Worm (Caenorhabditis elegans): ENCODE measurements around the gene srj-13.

The srj-13 gene

DNA sequence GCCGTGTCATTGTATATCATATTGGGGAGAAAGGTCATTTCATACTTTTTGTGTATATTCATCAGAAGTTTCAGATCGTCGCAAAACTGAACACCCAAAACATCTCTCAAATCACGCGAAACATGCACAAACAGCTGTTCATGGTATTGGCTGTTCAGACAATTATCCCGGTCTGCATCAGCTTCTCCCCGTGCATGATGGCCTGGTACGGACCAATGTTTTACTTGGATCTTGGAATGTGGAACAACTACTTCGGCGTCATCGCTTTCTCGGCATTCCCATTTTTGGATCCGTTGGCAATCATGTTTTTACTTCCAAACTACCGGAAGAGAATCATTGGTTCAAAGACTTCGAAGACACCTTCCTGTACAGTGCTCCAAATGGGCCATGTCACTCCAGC, 1.0 kb downstream of the srj-13 start:
- no peak for TF ChIP-seq tab-1 (GFP tag; IDR thresholded peaks at IDR 0.05)
- no peak for TF ChIP-seq cog-1 (tag; optimal IDR thresholded peaks at IDR 0.05)
- TF ChIP-seq med-1 (GFP tag; optimal IDR thresholded peaks at IDR 0.05; ENCODE audit: insufficient read depth) = no peak
- TF ChIP-seq ztf-29 (GFP tag; IDR thresholded peaks at IDR 0.05) = no peak
- TF ChIP-seq flt-1 (GFP tag; IDR thresholded peaks at IDR 0.05) = no peak
- TF ChIP-seq ref-1 (GFP tag; conservative IDR thresholded peaks at IDR 0.05) = no peak
- no peak for TF ChIP-seq T22C8.4 (GFP tag; IDR thresholded peaks at IDR 0.05)

DNA sequence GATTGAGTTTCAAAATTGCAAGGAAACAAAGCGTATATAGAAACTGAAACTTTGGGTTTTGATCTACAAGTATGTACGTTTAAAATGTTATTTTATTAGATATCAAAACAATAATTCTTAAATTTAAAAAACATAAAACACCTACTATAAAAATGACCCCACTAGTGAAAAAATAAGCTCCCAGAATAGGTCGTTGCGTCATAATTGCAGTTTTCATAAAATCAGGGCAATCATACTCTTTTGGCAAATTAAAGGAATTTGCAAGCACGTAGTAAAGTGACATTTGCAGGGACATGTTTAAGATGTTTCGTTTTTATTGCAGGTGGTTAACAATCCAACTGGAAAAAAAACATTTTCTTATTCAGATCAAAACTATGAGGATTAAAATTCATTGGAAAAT, 6.1 kb downstream of the srj-13 start, which contains the start of gene srt-6:
TSS of gene srt-6 (minus strand) at position 295 of the 400 bp plus-strand sequence.
- TF ChIP-seq ref-1 (GFP tag; conservative IDR thresholded peaks at IDR 0.05) = no peak
- no peak for TF ChIP-seq flt-1 (GFP tag; IDR thresholded peaks at IDR 0.05)
- TF ChIP-seq med-1 (GFP tag; optimal IDR thresholded peaks at IDR 0.05; ENCODE audit: insufficient read depth) = no peak
- no peak for TF ChIP-seq cog-1 (tag; optimal IDR thresholded peaks at IDR 0.05)
- TF ChIP-seq ztf-23 (GFP tag; IDR thresholded peaks at IDR 0.05) = no peak
- no peak for TF ChIP-seq tab-1 (GFP tag; IDR thresholded peaks at IDR 0.05)
- TF ChIP-seq ztf-29 (GFP tag; IDR thresholded peaks at IDR 0.05) = no peak

DNA sequence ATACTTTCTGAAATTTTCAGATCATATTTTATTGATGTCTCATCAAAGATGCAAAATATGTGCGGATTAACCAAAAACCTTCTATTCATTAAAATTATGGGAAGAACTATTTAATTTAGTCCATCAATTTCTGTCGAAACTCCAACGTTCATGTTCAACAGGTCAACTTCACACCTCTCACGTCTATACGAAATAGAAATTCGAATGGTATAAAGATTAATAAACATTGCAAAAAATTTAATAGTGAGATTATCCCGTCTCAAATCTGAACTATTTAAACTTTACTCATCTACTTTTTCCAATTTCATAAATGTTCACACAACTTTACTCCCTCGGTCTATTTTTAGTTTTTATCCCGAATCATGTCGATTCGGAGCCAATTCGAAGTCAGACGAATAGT, 7.1 kb downstream of the srj-13 start, which contains the start of gene R13D7.2:
TSS of gene R13D7.2 (plus strand) at position 301 of the 400 bp plus-strand sequence.
- TF ChIP-seq klf-2 (GFP tag; conservative IDR thresholded peaks at IDR 0.05) (no peak), ztf-29 (GFP tag; IDR thresholded peaks at IDR 0.05) (no peak), med-1 (GFP tag; optimal IDR thresholded peaks at IDR 0.05; ENCODE audit: insufficient read depth) (no peak)

DNA sequence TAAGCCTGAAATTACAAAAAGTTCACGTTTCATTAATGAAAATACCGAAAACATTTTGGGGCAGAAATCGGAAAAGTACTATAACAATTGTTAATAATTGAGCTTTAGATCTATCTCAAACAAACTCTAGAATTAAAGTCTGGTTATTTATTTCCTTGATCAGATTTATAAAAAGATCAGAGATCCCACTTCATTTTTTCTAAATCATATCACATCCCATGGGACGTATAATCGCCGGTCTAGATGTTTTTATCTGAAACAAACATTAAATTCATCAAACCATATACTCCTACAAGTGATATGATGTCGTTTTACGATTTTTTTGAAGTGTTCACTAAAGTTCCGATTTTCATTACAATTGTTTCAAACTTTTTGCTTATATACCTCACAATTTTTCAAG, 9.2 kb downstream of the srj-13 start, which contains the start of gene str-41:
TSS of gene str-41 (plus strand) at position 301 of the 400 bp plus-strand sequence.
- no peak for TF ChIP-seq med-1 (GFP tag; optimal IDR thresholded peaks at IDR 0.05; ENCODE audit: insufficient read depth)
- no peak for TF ChIP-seq klf-2 (GFP tag; conservative IDR thresholded peaks at IDR 0.05)
- TF ChIP-seq T22C8.4 (GFP tag; IDR thresholded peaks at IDR 0.05) = no peak
- TF ChIP-seq flt-1 (GFP tag; IDR thresholded peaks at IDR 0.05) = no peak
- TF ChIP-seq ztf-29 (GFP tag; IDR thresholded peaks at IDR 0.05) = no peak
- no peak for TF ChIP-seq ref-1 (GFP tag; conservative IDR thresholded peaks at IDR 0.05)
- TF ChIP-seq ztf-23 (GFP tag; IDR thresholded peaks at IDR 0.05) = no peak

DNA sequence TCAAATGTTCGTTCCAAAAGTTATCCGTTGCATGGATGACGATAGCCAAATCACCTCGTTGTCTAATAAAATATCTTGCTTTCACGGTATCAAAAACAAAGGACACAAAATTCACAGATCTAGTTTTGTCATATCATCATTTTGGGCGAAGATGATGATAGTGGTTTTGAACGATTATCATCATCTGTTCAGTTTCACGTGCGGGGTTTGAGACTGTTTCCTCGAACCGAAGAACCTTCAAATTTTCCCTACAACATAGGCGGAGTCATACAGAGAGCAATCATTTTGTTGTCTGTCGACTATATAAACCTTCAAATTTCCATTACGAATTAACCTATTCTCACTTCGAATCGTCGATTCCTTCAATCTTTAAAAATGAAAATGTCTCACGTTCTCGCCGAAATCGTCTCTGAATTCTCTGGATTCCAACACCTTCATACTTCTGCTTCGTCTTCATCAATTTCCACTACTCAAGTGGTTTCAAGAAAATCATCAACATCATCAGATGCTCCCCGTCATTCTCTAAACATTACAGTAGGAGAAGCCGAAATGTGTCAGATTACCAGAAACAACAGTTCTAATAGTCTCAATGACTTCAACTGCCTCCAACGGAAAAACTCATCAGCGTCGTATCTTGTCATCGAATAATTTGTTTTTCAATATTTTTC, 10.8 kb downstream of the srj-13 start, which contains the start of gene F18E3.11:
TSS of gene F18E3.11 (plus strand) at position 376 of the 668 bp plus-strand sequence.
- TF ChIP-seq klf-2 (GFP tag; conservative IDR thresholded peaks at IDR 0.05) (no peak), ztf-23 (GFP tag; IDR thresholded peaks at IDR 0.05) (no peak), ref-1 (GFP tag; conservative IDR thresholded peaks at IDR 0.05) (no peak), ztf-29 (GFP tag; IDR thresholded peaks at IDR 0.05) (no peak), flt-1 (GFP tag; IDR thresholded peaks at IDR 0.05) (no peak), T22C8.4 (GFP tag; IDR thresholded peaks at IDR 0.05) (no peak), tab-1 (GFP tag; IDR thresholded peaks at IDR 0.05) (no peak), med-1 (GFP tag; optimal IDR thresholded peaks at IDR 0.05; ENCODE audit: insufficient read depth) (no peak), cog-1 (tag; optimal IDR thresholded peaks at IDR 0.05) (no peak)

DNA sequence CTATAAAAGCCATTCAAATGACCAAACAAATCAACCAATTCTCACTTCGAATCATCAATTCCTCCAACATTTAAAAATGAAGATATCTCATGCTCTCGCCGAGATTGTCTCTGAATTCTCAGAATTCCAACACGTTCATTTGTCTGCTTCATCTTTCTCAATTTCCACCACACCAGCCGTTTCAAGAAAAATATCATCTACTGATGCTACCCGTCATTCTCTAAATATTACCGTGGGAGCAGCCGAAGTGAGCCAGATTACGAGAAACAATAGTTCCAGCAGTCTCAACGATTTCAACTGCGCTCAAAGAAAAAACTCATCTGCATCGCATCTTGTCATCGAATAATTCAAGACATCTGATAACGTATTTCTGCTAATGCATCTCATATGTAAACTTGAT, 12.5 kb downstream of the srj-13 start, which contains the start of gene F18E3.12:
TSS of gene F18E3.12 (plus strand) at position 77 of the 400 bp plus-strand sequence.
- no peak for TF ChIP-seq cog-1 (tag; optimal IDR thresholded peaks at IDR 0.05)
- TF ChIP-seq med-1 (GFP tag; optimal IDR thresholded peaks at IDR 0.05; ENCODE audit: insufficient read depth) = no peak
- TF ChIP-seq ztf-29 (GFP tag; IDR thresholded peaks at IDR 0.05) = no peak
- no peak for TF ChIP-seq klf-2 (GFP tag; conservative IDR thresholded peaks at IDR 0.05)
- TF ChIP-seq ref-1 (GFP tag; conservative IDR thresholded peaks at IDR 0.05) = no peak
- TF ChIP-seq T22C8.4 (GFP tag; IDR thresholded peaks at IDR 0.05) = no peak
- TF ChIP-seq flt-1 (GFP tag; IDR thresholded peaks at IDR 0.05) = no peak
- no peak for TF ChIP-seq tab-1 (GFP tag; IDR thresholded peaks at IDR 0.05)
- TF ChIP-seq ztf-23 (GFP tag; IDR thresholded peaks at IDR 0.05) = no peak

DNA sequence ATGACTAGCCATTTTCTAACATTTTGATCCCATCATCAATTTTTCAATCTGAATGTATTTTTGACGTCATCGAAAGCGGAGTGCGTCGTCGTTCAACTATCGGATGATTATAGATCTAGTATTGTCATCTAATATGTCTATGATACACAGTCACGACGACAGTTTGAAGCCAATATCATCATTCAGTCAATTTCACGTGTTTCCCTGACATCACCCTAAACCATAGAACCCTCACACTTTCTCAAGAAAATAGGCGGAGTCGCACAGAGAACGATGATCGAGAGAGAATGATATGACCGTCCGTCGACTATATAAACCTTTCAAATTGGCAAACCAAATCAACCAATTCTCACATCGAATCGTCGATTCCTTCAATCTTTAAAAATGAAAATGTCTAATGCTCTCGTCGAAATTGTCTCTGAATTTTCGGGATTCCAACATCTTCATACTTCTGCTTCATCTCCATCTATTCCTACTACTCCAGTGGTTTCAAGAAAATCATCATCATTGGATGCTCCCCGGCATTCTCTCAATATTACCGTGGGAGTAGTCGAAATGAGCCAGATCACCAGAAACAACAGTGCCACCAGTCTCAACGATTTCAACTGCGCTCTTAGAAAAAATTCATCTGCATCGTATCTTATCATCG, 13.4 kb downstream of the srj-13 start, which contains the start of gene F18E3.13:
TSS of gene F18E3.13 (plus strand) at position 385 of the 649 bp plus-strand sequence.
- no peak for TF ChIP-seq ref-1 (GFP tag; conservative IDR thresholded peaks at IDR 0.05)
- no peak for TF ChIP-seq ztf-23 (GFP tag; IDR thresholded peaks at IDR 0.05)
- TF ChIP-seq ztf-29 (GFP tag; IDR thresholded peaks at IDR 0.05) = no peak
- no peak for TF ChIP-seq flt-1 (GFP tag; IDR thresholded peaks at IDR 0.05)
- TF ChIP-seq klf-2 (GFP tag; conservative IDR thresholded peaks at IDR 0.05) = no peak
- no peak for TF ChIP-seq T22C8.4 (GFP tag; IDR thresholded peaks at IDR 0.05)
- TF ChIP-seq med-1 (GFP tag; optimal IDR thresholded peaks at IDR 0.05; ENCODE audit: insufficient read depth) = no peak

DNA sequence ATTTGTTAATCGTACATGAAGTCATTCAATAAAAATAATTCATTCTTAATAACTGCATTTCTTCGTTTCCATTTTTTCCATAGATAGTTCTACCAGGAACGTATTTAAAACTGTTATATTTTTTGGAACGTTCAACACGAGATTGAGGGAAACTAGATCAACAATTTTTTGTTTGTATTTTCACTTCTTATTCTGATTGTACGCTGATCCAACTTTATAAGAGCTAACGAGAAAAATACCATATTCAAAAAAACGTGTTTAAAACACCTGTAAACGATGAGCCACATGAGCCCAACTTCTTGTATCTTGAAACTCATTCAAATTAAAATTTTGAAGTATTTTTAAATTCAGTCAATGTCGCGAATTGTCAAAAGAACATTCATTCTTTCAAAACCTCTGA, 14.1 kb downstream of the srj-13 start:
- no peak for TF ChIP-seq tab-1 (GFP tag; IDR thresholded peaks at IDR 0.05)
- TF ChIP-seq cog-1 (tag; optimal IDR thresholded peaks at IDR 0.05) = no peak
- no peak for TF ChIP-seq med-1 (GFP tag; optimal IDR thresholded peaks at IDR 0.05; ENCODE audit: insufficient read depth)
- TF ChIP-seq T22C8.4 (GFP tag; IDR thresholded peaks at IDR 0.05) = no peak
- TF ChIP-seq ztf-23 (GFP tag; IDR thresholded peaks at IDR 0.05) = no peak
- no peak for TF ChIP-seq flt-1 (GFP tag; IDR thresholded peaks at IDR 0.05)
- TF ChIP-seq klf-2 (GFP tag; conservative IDR thresholded peaks at IDR 0.05) = no peak
- no peak for TF ChIP-seq ztf-29 (GFP tag; IDR thresholded peaks at IDR 0.05)
- TF ChIP-seq ref-1 (GFP tag; conservative IDR thresholded peaks at IDR 0.05) = no peak

DNA sequence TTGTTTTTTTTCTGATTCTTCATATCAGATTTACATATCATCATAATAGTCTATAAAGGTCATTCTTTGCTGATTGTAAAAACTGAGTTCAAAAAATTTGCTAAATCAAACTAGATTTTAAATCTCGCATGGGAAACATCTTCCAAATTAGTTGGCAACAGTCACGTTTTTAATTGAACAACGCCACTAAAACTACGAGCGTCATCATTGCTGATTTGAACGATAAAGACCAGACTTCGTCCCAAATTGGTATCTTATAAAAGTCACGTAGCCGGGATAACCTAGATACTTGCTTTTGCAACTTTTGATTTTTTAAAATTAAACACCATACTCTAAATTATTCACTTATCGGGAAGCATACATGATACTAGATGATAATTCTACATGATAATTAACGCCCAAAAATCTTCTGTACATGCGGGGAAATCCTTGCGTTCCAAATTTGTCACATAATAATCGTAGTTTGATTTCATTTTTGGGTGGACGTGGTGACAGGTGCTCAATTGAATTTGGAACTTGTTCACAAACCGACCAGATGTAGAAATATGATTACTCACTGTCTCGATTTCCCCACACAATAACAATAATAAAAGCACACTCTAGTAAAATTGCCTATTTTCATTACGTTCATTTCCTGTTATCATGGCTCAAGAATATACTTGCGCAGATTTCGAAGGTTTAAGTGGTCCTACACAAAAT, 14.7 kb downstream of the srj-13 start, which contains the start of gene srw-67:
TSS of gene srw-67 (plus strand) at position 643 of the 699 bp plus-strand sequence.
- TF ChIP-seq cog-1 (tag; optimal IDR thresholded peaks at IDR 0.05) = no peak
- no peak for TF ChIP-seq ref-1 (GFP tag; conservative IDR thresholded peaks at IDR 0.05)
- TF ChIP-seq tab-1 (GFP tag; IDR thresholded peaks at IDR 0.05) = no peak
- no peak for TF ChIP-seq T22C8.4 (GFP tag; IDR thresholded peaks at IDR 0.05)
- TF ChIP-seq ztf-29 (GFP tag; IDR thresholded peaks at IDR 0.05) = no peak
- no peak for TF ChIP-seq ztf-23 (GFP tag; IDR thresholded peaks at IDR 0.05)
- no peak for TF ChIP-seq med-1 (GFP tag; optimal IDR thresholded peaks at IDR 0.05; ENCODE audit: insufficient read depth)
- no peak for TF ChIP-seq flt-1 (GFP tag; IDR thresholded peaks at IDR 0.05)
- no peak for TF ChIP-seq klf-2 (GFP tag; conservative IDR thresholded peaks at IDR 0.05)
